Worm (Caenorhabditis elegans) whole organism, early embryonic: ENCODE measurements around the gene zipt-7.1.

Experiments used
- B0310.2 ChIP-seq: sonication (generic microtip); optimal IDR thresholded peaks from 2 replicates; lab custom pipeline; 2016; ENCODE audit warnings: mild to moderate bottlenecking, missing genetic modification characterization, missing compliant biosample characterization
- F13C5.2 ChIP-seq: sonication (generic microtip); optimal IDR thresholded peaks from 2 replicates; lab custom pipeline; 2017; ENCODE audit warnings: mild to moderate bottlenecking, missing genetic modification characterization, inconsistent platforms, missing compliant biosample characterization
- aly-1 ChIP-seq: sonication (generic microtip); optimal IDR thresholded peaks from 2 replicates; lab custom pipeline; 2016; ENCODE audit warnings: missing genetic modification characterization, missing compliant biosample characterization
- ama-1 ChIP-seq: fragments of 150-350 bp; optimal IDR thresholded peaks from 2 replicates; lab custom pipeline; 2014
- ceh-13 ChIP-seq: fragments of 200-800 bp; sonication (Bioruptor generic); optimal IDR thresholded peaks from 2 replicates; lab custom pipeline; 2018; ENCODE audit warnings: mild to moderate bottlenecking, missing genetic modification characterization, missing compliant biosample characterization
- ceh-36 ChIP-seq: sonication (generic microtip); optimal IDR thresholded peaks from 2 replicates; lab custom pipeline; 2016; ENCODE audit warnings: missing genetic modification characterization, inconsistent platforms, missing compliant biosample characterization
- ets-7 ChIP-seq: sonication (generic microtip); optimal IDR thresholded peaks from 2 replicates; lab custom pipeline; 2016; ENCODE audit warnings: missing genotype, missing genetic modification characterization, missing compliant biosample characterization
- flt-1 ChIP-seq: fragments of 200-800 bp; sonication (Bioruptor generic); IDR thresholded peaks from 2 replicates; pipeline ENCODE4 v1.3.6; 2022; ENCODE audit warnings: missing genetic modification characterization, missing compliant biosample characterization
- hmbx-1 ChIP-seq: sonication (generic microtip); optimal IDR thresholded peaks from 2 replicates; lab custom pipeline; 2016; ENCODE audit warnings: mild to moderate bottlenecking, missing genetic modification characterization, missing compliant biosample characterization
- hmg-4 ChIP-seq: fragments of 200-800 bp; sonication (Bioruptor generic); optimal IDR thresholded peaks from 2 replicates; lab custom pipeline; 2018; ENCODE audit warnings: mild to moderate bottlenecking, missing genetic modification characterization, missing compliant biosample characterization
- hnd-1 ChIP-seq: sonication (generic microtip); optimal IDR thresholded peaks from 2 replicates; lab custom pipeline; 2016; ENCODE audit warnings: missing genetic modification characterization, missing compliant biosample characterization
- pes-1 ChIP-seq: fragments of 200-800 bp; sonication (Bioruptor generic); IDR thresholded peaks from 2 replicates; pipeline ENCODE4 v1.3.6; 2022; ENCODE audit warnings: missing genetic modification reagents, missing genetic modification characterization, missing compliant biosample characterization
- scrt-1 ChIP-seq: fragments of 200-800 bp; sonication (Bioruptor generic); IDR thresholded peaks from 2 replicates; pipeline ENCODE4 v1.3.6; 2022; ENCODE audit warnings: missing genetic modification characterization, missing compliant biosample characterization
- sea-1 ChIP-seq: fragments of 200-800 bp; sonication (Bioruptor generic); conservative IDR thresholded peaks from 2 replicates; pipeline ENCODE4 v1.3.6; 2022; ENCODE audit warnings: missing genetic modification characterization, missing compliant biosample characterization
- tbx-11 ChIP-seq: fragments of 200-800 bp; sonication (Bioruptor generic); IDR thresholded peaks from 2 replicates; pipeline ENCODE4 v1.3.6; 2022; ENCODE audit warnings: missing genetic modification characterization, missing compliant biosample characterization
- tbx-37 ChIP-seq: fragments of 200-800 bp; sonication (Bioruptor generic); conservative IDR thresholded peaks from 2 replicates; pipeline ENCODE4 v1.3.6; 2022; ENCODE audit warnings: missing genetic modification reagents, missing genetic modification characterization, missing compliant biosample characterization
- tra-4 ChIP-seq: sonication (generic microtip); optimal IDR thresholded peaks from 2 replicates; lab custom pipeline; 2017; ENCODE audit warnings: missing genetic modification characterization, missing compliant biosample characterization

zipt-7.1 gene

DNA sequence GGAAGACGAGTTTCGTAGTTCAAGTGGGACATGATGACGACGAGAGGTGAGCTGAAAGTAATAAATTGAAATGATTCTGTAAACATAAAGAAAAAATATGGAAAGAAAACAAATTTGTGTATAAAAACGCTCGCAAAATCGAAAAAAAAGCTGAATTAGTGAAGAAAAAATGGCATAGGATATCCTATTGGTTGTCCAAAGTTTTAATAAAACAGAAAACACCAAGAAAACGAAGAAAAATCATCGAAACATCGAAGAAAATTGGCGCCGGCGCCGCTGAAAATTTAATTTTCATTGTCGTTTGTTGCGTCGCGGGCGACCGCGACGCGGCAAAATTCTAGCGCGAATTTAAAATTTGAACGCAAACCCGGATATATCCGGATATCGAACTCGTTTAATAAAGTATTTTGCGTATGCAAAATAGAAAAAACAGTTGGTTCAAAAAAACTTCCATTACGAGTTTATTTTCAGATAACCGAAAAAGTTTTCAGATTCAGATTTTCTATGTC, 14.3 kb downstream of the zipt-7.1 start, which contains the start of gene gln-5:
Gene gln-5, minus strand, starts transcription at position 51 of the 509 bp plus-strand sequence.
- TF ChIP-seq ets-7 (tag; lab: Kevin White, UChicago) (no peak), ceh-13 (GFP tag; lab: Kevin White, UChicago) (no peak), sea-1 (GFP tag; lab: Robert Waterston, UW) (no peak), ceh-36 (no peak), tbx-37 (no peak), aly-1 (tag; lab: Kevin White, UChicago) (no peak), hmbx-1 (no peak)

DNA sequence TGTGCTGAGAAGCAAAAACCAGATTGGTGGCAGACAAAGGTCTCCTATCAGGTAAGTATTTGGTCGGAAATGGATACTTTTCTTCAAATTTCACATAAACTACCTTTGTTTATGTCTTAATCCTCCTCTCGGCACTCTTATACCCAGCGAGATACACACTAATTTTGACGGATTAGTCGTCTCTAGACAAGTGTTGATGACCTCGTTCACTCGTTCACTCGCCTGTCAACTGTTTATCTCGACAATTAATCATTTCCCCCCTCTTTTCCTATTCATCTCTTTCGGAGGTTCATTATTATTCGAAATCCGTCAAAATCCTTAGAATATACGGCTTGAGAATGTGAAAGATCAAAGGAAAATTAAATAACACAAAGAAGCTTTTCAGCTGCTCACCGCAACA, 18.2 kb downstream of the zipt-7.1 start:
- TF ChIP-seq scrt-1 (GFP tag; lab: Robert Waterston, UW) (no peak), ceh-36 (peak; percentile 20)

DNA sequence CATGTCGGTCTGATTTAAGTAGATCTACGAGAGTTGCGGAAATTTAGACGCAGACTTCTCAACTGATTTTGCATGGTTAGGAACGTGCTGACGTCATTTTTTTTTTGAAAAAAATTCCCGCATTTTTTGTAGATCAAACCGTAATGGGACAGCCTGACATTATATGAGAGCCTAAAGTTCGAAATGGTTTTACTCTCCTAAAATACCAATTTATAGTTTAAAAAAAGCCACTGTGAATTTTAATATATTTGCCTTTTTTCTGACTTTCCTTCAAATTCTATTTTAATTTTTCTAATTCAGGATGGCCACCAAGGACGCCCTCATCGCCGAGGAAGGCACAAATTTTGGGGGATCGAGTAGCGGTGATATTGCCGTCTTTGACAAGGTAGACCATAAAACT, 18.9 kb downstream of the zipt-7.1 start, which contains the start of gene atgp-1:
Gene atgp-1, plus strand, starts transcription at position 301 of the 400 bp plus-strand sequence.
- TF ChIP-seq tbx-11 (GFP tag; lab: Robert Waterston, UW) (no peak), B0310.2 (tag; lab: Kevin White, UChicago) (no peak), scrt-1 (GFP tag; lab: Robert Waterston, UW) (no peak)

DNA sequence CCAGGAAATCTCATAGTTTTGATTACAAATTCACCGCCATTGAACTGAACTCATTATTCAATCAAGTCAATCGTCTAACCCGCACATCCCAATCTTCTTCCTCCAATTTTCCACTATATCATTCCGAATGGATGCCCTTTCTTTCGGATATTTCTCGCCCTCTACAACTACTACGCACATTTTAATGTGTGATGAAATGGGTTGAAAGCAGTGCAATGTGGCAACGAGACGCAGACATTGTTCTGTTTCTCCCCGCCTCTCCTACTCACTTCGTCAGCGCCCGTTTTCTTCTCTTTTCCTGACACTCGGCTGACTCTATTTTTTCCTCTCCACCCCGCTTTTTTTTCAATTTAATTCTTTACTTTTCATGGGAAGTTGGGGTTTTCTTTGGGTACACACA, 19.3 kb downstream of the zipt-7.1 start:
- TF ChIP-seq tbx-11 (GFP tag; lab: Robert Waterston, UW) (no peak), hmg-4 (peak; percentile 49), tra-4 (tag; lab: Kevin White, UChicago) (no peak), F13C5.2 (tag; lab: Kevin White, UChicago) (peak; percentile 12), pes-1 (GFP tag; lab: Robert Waterston, UW) (no peak)

DNA sequence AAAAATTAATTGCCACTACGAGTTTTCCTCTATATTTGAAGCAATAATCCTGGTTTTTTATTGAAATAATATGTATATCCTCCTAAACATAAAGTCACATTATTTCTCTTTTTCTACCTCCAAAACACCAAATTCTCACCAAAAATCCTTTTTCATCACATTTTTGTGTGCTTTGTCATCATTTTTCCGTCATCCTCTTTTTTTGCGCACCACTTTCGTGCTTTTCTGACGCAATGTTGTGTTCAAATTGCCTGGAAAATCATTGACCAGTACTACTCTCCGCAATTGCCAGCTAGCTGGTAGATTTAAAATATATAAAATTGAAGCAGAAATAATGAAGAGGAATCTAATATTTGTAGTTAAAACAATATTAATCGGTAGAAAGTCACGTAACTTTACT, 19.9 kb downstream of the zipt-7.1 start:
- no peak for TF ChIP-seq B0310.2 (tag; lab: Kevin White, UChicago)
- no peak for TF ChIP-seq hmbx-1
- no peak for TF ChIP-seq ceh-13 (GFP tag; lab: Kevin White, UChicago)
- no peak for TF ChIP-seq tbx-11 (GFP tag; lab: Robert Waterston, UW)
- no peak for TF ChIP-seq tbx-37
- TF ChIP-seq flt-1 (GFP tag; lab: Robert Waterston, UW), result no peak

DNA sequence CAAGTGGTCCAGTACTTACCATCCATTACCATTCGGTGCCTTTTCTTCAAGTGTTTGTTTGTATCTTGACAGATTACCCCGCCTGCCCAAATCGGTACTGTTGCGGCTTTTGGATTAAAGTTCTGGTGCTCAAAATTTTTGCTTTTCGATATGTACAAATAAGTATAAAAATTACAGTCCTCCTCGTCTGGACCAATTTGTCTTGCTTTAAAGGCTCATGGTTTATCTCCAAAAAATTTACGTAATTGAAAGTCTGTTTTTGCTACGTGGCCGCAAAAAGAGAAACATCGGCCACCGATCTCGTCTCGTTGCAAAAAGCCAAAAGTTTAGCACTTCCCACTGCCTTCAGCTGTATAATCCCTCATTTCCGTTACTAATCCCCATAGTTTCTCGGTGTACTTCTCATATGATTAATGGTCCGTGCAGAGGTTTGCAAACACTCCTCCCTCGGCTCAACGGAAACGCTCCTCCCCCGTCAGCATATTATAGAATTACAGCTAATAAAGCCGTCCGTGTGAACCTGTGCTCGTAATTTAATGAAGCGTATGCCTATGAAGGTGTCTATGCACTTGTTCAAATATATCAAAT, 20.5 kb downstream of the zipt-7.1 start:
- no peak for TF ChIP-seq flt-1 (GFP tag; lab: Robert Waterston, UW)
- no peak for TF ChIP-seq F13C5.2 (tag; lab: Kevin White, UChicago)
- TF ChIP-seq ceh-13 (GFP tag; lab: Kevin White, UChicago), result no peak
- no peak for TF ChIP-seq aly-1 (tag; lab: Kevin White, UChicago)
- TF ChIP-seq scrt-1 (GFP tag; lab: Robert Waterston, UW), result no peak
- TF ChIP-seq ceh-36, result peak; percentile 49
- no peak for TF ChIP-seq B0310.2 (tag; lab: Kevin White, UChicago)
- no peak for TF ChIP-seq sea-1 (GFP tag; lab: Robert Waterston, UW)
- TF ChIP-seq ama-1, result no peak

DNA sequence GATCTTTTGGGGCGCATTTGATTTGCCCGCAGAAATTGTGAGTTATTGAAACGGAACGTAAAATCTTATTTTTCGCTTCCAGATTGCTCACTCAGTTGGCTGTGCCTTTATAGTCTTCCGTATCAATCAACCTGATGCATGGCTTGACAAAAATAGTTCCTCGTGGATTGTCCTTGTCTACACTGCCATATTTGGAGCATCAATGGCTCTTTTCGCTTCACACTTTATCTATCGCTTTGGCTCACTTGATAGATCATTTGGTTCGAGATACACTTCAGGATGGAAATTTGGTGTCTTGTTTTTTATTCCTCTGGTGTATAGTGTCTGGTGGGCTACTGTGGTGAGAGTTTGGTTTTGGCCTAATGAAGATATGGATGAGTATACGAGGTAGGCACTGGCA, 22.2 kb downstream of the zipt-7.1 start:
- no peak for TF ChIP-seq ets-7 (tag; lab: Kevin White, UChicago)

DNA sequence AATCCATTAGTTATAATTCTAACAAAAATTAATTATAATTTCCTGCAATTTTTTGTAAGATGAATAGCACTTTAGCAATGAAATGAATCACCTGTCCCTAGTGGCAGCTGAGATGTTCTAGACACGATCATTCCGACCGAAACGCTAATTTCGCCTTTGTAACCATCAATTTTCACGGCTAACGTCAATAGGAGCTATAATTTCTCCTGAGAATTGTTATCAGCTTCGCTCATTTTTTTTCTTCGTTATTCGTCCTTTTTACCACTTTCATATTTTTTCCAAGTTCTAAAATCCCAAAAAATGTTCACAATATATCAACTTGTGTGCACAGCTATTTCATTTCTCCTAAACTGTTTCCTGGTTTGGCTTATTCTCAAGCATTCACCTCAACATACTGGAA, 22.7 kb downstream of the zipt-7.1 start, which contains the start of gene str-187:
Gene str-187, plus strand, starts transcription at position 301 of the 400 bp plus-strand sequence.
- no peak for TF ChIP-seq ceh-13 (GFP tag; lab: Kevin White, UChicago)
- TF ChIP-seq aly-1 (tag; lab: Kevin White, UChicago), result no peak
- no peak for TF ChIP-seq hmbx-1
- TF ChIP-seq tra-4 (tag; lab: Kevin White, UChicago), result no peak
- TF ChIP-seq scrt-1 (GFP tag; lab: Robert Waterston, UW), result no peak
- no peak for TF ChIP-seq flt-1 (GFP tag; lab: Robert Waterston, UW)
- TF ChIP-seq ets-7 (tag; lab: Kevin White, UChicago), result no peak
- TF ChIP-seq tbx-37, result no peak
- no peak for TF ChIP-seq hnd-1 (tag; lab: Kevin White, UChicago)
- no peak for TF ChIP-seq ama-1
- TF ChIP-seq hmg-4, result no peak
- TF ChIP-seq B0310.2 (tag; lab: Kevin White, UChicago), result no peak
- TF ChIP-seq pes-1 (GFP tag; lab: Robert Waterston, UW), result no peak
- no peak for TF ChIP-seq F13C5.2 (tag; lab: Kevin White, UChicago)
- no peak for TF ChIP-seq sea-1 (GFP tag; lab: Robert Waterston, UW)
- TF ChIP-seq ceh-36, result no peak
- no peak for TF ChIP-seq tbx-11 (GFP tag; lab: Robert Waterston, UW)

DNA sequence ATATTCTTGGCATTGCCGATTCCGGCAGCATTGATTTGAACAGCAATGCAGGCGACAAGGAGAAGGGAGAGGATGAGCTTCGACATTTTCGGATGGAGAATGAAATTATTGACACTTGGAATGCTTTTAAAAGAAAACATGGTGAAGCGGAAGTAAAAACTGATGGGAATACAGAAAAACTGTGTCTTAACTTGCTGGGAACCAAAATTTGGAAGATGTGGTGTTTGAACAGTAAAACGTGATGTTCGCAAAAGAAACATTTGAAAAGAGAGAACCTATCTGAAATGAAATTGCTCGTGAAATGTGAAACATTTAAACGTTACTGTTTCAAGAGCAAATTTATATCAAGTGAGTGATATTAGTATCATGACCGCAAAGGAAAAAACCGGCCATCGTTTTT, 23.2 kb downstream of the zipt-7.1 start, which contains the start of gene F26D10.13:
Gene F26D10.13, minus strand, starts transcription at position 101 of the 400 bp plus-strand sequence.
- TF ChIP-seq scrt-1 (GFP tag; lab: Robert Waterston, UW) (no peak), tra-4 (tag; lab: Kevin White, UChicago) (no peak), ets-7 (tag; lab: Kevin White, UChicago) (no peak), F13C5.2 (tag; lab: Kevin White, UChicago) (no peak), ama-1 (no peak), B0310.2 (tag; lab: Kevin White, UChicago) (no peak)
